Fruit fly (Drosophila melanogaster): Measurements from ENCODE around the gene trbd.
A peak's percentile ranks its signal among the peaks of the same experiment; 100 is the strongest.

Gene trbd

dm6 chr3R:9710886-9711285, at the start of gene trbd, which contains the start of gene dmt:
Gene trbd, minus strand, starts transcription at chr3R:9711037.
Gene dmt, plus strand, starts transcription at chr3R:9711142.
- TF ChIP-seq tai (GFP tag; optimal IDR thresholded peaks at IDR 0.05) (no peak), Rel (GFP tag; optimal IDR thresholded peaks at IDR 0.05) (no peak), Rel (tag; optimal IDR thresholded peaks at IDR 0.05) (peak; percentile 93), jim (GFP tag; optimal IDR thresholded peaks at IDR 0.05) (no peak), OdsH (GFP tag; optimal IDR thresholded peaks at IDR 0.05) (peak; percentile 50), Hnf4 (GFP tag; optimal IDR thresholded peaks at IDR 0.05) (no peak), Hr83 (GFP tag; optimal IDR thresholded peaks at IDR 0.05; ENCODE audit: poor library complexity, severe bottlenecking) (peak; percentile 71), h (GFP tag; optimal IDR thresholded peaks at IDR 0.05) (no peak), Dfd (GFP tag; optimal IDR thresholded peaks at IDR 0.05) (no peak), sv (GFP tag; optimal IDR thresholded peaks at IDR 0.05) (peak; percentile 37), GATAd (GFP tag; optimal IDR thresholded peaks at IDR 0.05) (no peak), brk (GFP tag; optimal IDR thresholded peaks at IDR 0.05) (no peak), HLH106 (tag; optimal IDR thresholded peaks at IDR 0.05) (no peak), woc (GFP tag; optimal IDR thresholded peaks at IDR 0.05) (no peak), rgr (GFP tag; optimal IDR thresholded peaks at IDR 0.05) (no peak), Vsx2 (GFP tag; optimal IDR thresholded peaks at IDR 0.05; ENCODE audit: partially characterized antibody) (peak; percentile 100), Hr78 (GFP tag; optimal IDR thresholded peaks at IDR 0.05) (no peak), lola (GFP tag; optimal IDR thresholded peaks at IDR 0.05) (no peak), CG9705 (GFP tag; optimal IDR thresholded peaks at IDR 0.05) (peak; percentile 33), dsf (GFP tag; optimal IDR thresholded peaks at IDR 0.05; ENCODE audit: borderline replicate concordance) (no peak), Abd-B (GFP tag; optimal IDR thresholded peaks at IDR 0.05) (no peak), fru (GFP tag; optimal IDR thresholded peaks at IDR 0.05) (no peak)

DNA sequence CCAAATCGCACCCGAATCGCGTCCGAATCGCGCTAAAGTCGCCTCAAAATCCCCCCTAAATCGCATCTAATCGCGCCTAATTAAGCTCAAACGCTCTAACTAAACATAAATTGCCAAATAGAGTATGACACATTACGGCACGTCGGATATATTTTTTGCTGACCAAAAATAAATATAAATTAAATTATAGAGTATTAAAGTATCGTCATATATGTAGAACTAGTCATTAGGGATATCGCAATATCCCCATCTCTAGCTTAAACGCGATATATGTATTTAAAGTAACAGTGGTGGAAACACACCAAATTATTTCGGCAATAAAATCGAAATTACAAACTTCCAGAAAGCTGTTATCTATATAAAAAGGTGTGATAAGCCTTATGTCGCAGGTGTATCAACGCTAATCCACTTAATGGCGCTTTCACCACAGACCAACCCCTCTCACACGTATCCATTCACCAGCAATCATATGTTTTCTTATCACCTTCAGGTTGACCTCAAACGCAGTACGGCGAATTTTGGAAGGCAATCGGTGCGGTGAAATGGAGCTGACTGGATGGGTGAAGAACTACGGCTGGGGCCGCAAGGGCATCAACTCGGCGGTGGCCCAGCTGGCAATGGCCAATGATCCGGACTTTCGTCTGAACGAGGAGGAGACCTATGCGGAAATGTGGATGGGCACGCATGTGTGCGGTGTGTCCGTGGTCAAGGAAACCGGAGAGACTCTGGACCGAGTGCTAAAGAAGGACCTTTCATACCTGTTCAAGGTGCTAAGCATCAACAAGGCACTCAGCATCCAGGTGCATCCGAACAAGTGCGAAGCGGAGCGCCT, 48.7 kb upstream of the trbd start, which contains the start of gene Mpi:
Gene Mpi (plus strand): TSS at position 263 of the 832 bp plus-strand sequence.
- TF ChIP-seq Jra (GFP tag; optimal IDR thresholded peaks at IDR 0.05) = no peak
- TF ChIP-seq CrebA (GFP tag; optimal IDR thresholded peaks at IDR 0.05; ENCODE audit: borderline replicate concordance) = no peak
- peak; percentile 20 for TF ChIP-seq OdsH (GFP tag; optimal IDR thresholded peaks at IDR 0.05)
- no peak for TF ChIP-seq dl (GFP tag; optimal IDR thresholded peaks at IDR 0.05; ENCODE audit: insufficient read depth in 1 of 2, partially characterized antibody in 2 of 2)
- TF ChIP-seq CG32264 (GFP tag; optimal IDR thresholded peaks at IDR 0.05) = no peak
- no peak for TF ChIP-seq sage (GFP tag; optimal IDR thresholded peaks at IDR 0.05)
- TF ChIP-seq Dfd (GFP tag; optimal IDR thresholded peaks at IDR 0.05) = no peak
- TF ChIP-seq Myc (optimal IDR thresholded peaks at IDR 0.05) = peak; percentile 79
- TF ChIP-seq sv (GFP tag; optimal IDR thresholded peaks at IDR 0.05) = no peak
- no peak for TF ChIP-seq HLH106 (tag; optimal IDR thresholded peaks at IDR 0.05)

- TF ChIP-seq Jra (GFP tag; optimal IDR thresholded peaks at IDR 0.05) (no peak), Myc (optimal IDR thresholded peaks at IDR 0.05) (peak; percentile 8)
Measured at dm6 chr3R:9756187-9756586, 45.4 kb upstream of the trbd start, which contains the start of the genes Alg12 and Rpt3R. Gene Alg12, plus strand, starts transcription at chr3R:9756491. Gene Rpt3R, minus strand, starts transcription at chr3R:9756510.

- no peak for TF ChIP-seq woc (GFP tag; optimal IDR thresholded peaks at IDR 0.05)
- no peak for TF ChIP-seq Hr83 (GFP tag; optimal IDR thresholded peaks at IDR 0.05; ENCODE audit: poor library complexity, severe bottlenecking)
- TF ChIP-seq Rel (GFP tag; optimal IDR thresholded peaks at IDR 0.05) = no peak
- TF ChIP-seq Rel (tag; optimal IDR thresholded peaks at IDR 0.05) = no peak
- no peak for TF ChIP-seq sage (GFP tag; optimal IDR thresholded peaks at IDR 0.05)
- TF ChIP-seq fru (GFP tag; optimal IDR thresholded peaks at IDR 0.05) = no peak
- TF ChIP-seq dmrt93B (GFP tag; optimal IDR thresholded peaks at IDR 0.05) = no peak
- TF ChIP-seq ey (GFP tag; optimal IDR thresholded peaks at IDR 0.05) = no peak
- no peak for TF ChIP-seq Hnf4 (GFP tag; optimal IDR thresholded peaks at IDR 0.05)
- no peak for TF ChIP-seq HLH106 (tag; optimal IDR thresholded peaks at IDR 0.05)
- no peak for TF ChIP-seq br (GFP tag; optimal IDR thresholded peaks at IDR 0.05)
- no peak for TF ChIP-seq jim (GFP tag; optimal IDR thresholded peaks at IDR 0.05)
Measured at dm6 chr3R:9754487-9754886, 43.6 kb upstream of the trbd start, which contains the start of gene Tti1. Gene Tti1, minus strand, starts transcription at chr3R:9754686.

All from whole organism, wandering third instar larva.